Fruit fly (Drosophila melanogaster) whole organism, prepupa: Measurements from ENCODE around the gene CG17681.

ENCODE experiments used
- CG11294 ChIP-seq: fragments of 200-800 bp; sonication (Bioruptor generic); IDR thresholded peaks from 2 replicates; pipeline ENCODE4 v1.3.6; 2022; ENCODE audit warnings: missing biosample characterization, missing genetic modification characterization
- CG11902 ChIP-seq: fragments of 200-800 bp; sonication (Bioruptor generic); optimal IDR thresholded peaks from 3 replicates; lab custom pipeline; 2016; ENCODE audit warnings: missing biosample characterization, missing genetic modification characterization
- CG15336 ChIP-seq: fragments of 200-800 bp; sonication (Bioruptor generic); IDR thresholded peaks from 2 replicates; pipeline ENCODE4 v1.3.6; 2022; ENCODE audit warnings: missing biosample characterization, missing genetic modification characterization
- CG1621 ChIP-seq: fragments of 200-800 bp; sonication (Bioruptor generic); optimal IDR thresholded peaks from 3 replicates; lab custom pipeline; 2018; ENCODE audit warnings: missing biosample characterization, mild to moderate bottlenecking, missing genetic modification characterization
- CG32006 ChIP-seq: fragments of 200-800 bp; sonication (Bioruptor generic); optimal IDR thresholded peaks from 3 replicates; lab custom pipeline; 2017; ENCODE audit warnings: missing biosample characterization, mild to moderate bottlenecking, missing genetic modification characterization
- CG3919 ChIP-seq: fragments of 200-800 bp; sonication (Bioruptor generic); optimal IDR thresholded peaks from 3 replicates; lab custom pipeline; 2016; ENCODE audit warnings: missing biosample characterization, missing genetic modification characterization
- CG4318 ChIP-seq: fragments of 200-800 bp; sonication (Bioruptor generic); optimal IDR thresholded peaks from 3 replicates; lab custom pipeline; 2017; ENCODE audit warnings: missing biosample characterization, mild to moderate bottlenecking, missing genetic modification characterization
- CG6276 ChIP-seq: fragments of 200-800 bp; sonication (Bioruptor generic); optimal IDR thresholded peaks from 2 replicates; lab custom pipeline; 2017; ENCODE audit warnings: missing biosample characterization, mild to moderate bottlenecking, missing genetic modification characterization
- CG6808 ChIP-seq: fragments of 200-800 bp; sonication (Bioruptor generic); optimal IDR thresholded peaks from 3 replicates; lab custom pipeline; 2017; ENCODE audit warnings: missing biosample characterization, missing genetic modification characterization, mild to moderate bottlenecking, moderate library complexity, missing genetic modification reagents
- CG8119 ChIP-seq: fragments of 200-800 bp; sonication (Bioruptor generic); IDR thresholded peaks from 3 replicates; pipeline ENCODE4 v1.3.6; 2022; ENCODE audit warnings: missing biosample characterization, missing genetic modification characterization
- CG8319 ChIP-seq: fragments of 200-800 bp; sonication (Bioruptor generic); optimal IDR thresholded peaks from 3 replicates; lab custom pipeline; 2016; ENCODE audit warnings: missing biosample characterization, missing genetic modification characterization
- CG8632 ChIP-seq: fragments of 200-800 bp; sonication (Bioruptor generic); optimal IDR thresholded peaks from 3 replicates; lab custom pipeline; 2016; ENCODE audit warnings: missing biosample characterization, missing genetic modification characterization
- CG9139 ChIP-seq: fragments of 200-800 bp; sonication (Bioruptor generic); optimal IDR thresholded peaks from 3 replicates; lab custom pipeline; 2017; ENCODE audit warnings: missing biosample characterization, mild to moderate bottlenecking, missing genetic modification characterization
- Eip75B ChIP-seq: fragments of 200-800 bp; sonication (Bioruptor generic); optimal IDR thresholded peaks from 3 replicates; lab custom pipeline; 2016; ENCODE audit warnings: missing biosample characterization, missing genetic modification characterization
- Eip78C ChIP-seq: fragments of 200-800 bp; sonication (Bioruptor generic); peaks from one replicate; lab custom pipeline; 2016; ENCODE audit warnings: missing biosample characterization, missing genetic modification characterization
- Ets21C ChIP-seq: fragments of 200-800 bp; sonication (Bioruptor generic); optimal IDR thresholded peaks from 3 replicates; lab custom pipeline; 2016; ENCODE audit warnings: missing biosample characterization, missing genetic modification characterization
- Ets96B ChIP-seq: fragments of 200-800 bp; optimal IDR thresholded peaks from 2 replicates; lab custom pipeline; 2019; ENCODE audit warnings: missing biosample characterization, mild to moderate bottlenecking, missing genetic modification characterization, moderate library complexity
- Hr39 ChIP-seq: fragments of 200-800 bp; sonication (Bioruptor generic); optimal IDR thresholded peaks from 2 replicates; lab custom pipeline; 2016; ENCODE audit warnings: missing biosample characterization, missing genetic modification characterization
- Lpt ChIP-seq: fragments of 200-800 bp; sonication (Bioruptor generic); optimal IDR thresholded peaks from 3 replicates; lab custom pipeline; 2016; ENCODE audit warnings: missing biosample characterization, missing genetic modification characterization
- Met ChIP-seq: fragments of 200-800 bp; sonication (Bioruptor generic); optimal IDR thresholded peaks from 3 replicates; lab custom pipeline; 2016; ENCODE audit warnings: missing biosample characterization, missing genetic modification characterization
- Sox102F ChIP-seq: fragments of 200-800 bp; sonication (Bioruptor generic); optimal IDR thresholded peaks from 2 replicates; lab custom pipeline; 2016; ENCODE audit warnings: missing biosample characterization, mild to moderate bottlenecking, missing genetic modification characterization
- Sox14 ChIP-seq: fragments of 200-800 bp; sonication (Bioruptor generic); optimal IDR thresholded peaks from 3 replicates; lab custom pipeline; 2016; ENCODE audit warnings: missing biosample characterization, missing genetic modification characterization
- achi ChIP-seq: fragments of 200-800 bp; sonication (Bioruptor generic); optimal IDR thresholded peaks from 3 replicates; lab custom pipeline; 2016; ENCODE audit warnings: missing biosample characterization, missing genetic modification characterization
- cyc ChIP-seq: fragments of 200-800 bp; sonication (Bioruptor generic); optimal IDR thresholded peaks from 3 replicates; lab custom pipeline; 2016; ENCODE audit warnings: missing biosample characterization, missing genetic modification characterization
- dac ChIP-seq: fragments of 200-800 bp; sonication (Bioruptor generic); optimal IDR thresholded peaks from 2 replicates; lab custom pipeline; 2017; ENCODE audit warnings: missing biosample characterization, mild to moderate bottlenecking, missing genetic modification characterization
- dsx ChIP-seq: fragments of 200-800 bp; optimal IDR thresholded peaks from 3 replicates; lab custom pipeline; 2019; ENCODE audit warnings: missing biosample characterization, mild to moderate bottlenecking, missing genetic modification characterization, moderate library complexity; ENCODE audit not compliant: poor library complexity, severe bottlenecking
- esn ChIP-seq: fragments of 200-800 bp; sonication (Bioruptor generic); optimal IDR thresholded peaks from 2 replicates; lab custom pipeline; 2016; ENCODE audit warnings: missing biosample characterization, mild to moderate bottlenecking, missing genetic modification characterization, moderate library complexity
- fd85E ChIP-seq: fragments of 200-800 bp; sonication (Bioruptor generic); optimal IDR thresholded peaks from 3 replicates; lab custom pipeline; 2016; ENCODE audit warnings: missing biosample characterization, missing genetic modification characterization
- fkh ChIP-seq: fragments of 200-800 bp; sonication (Bioruptor generic); optimal IDR thresholded peaks from 3 replicates; lab custom pipeline; 2017; ENCODE audit warnings: missing biosample characterization, mild to moderate bottlenecking, missing genetic modification characterization, moderate library complexity
- lz ChIP-seq: fragments of 200-800 bp; sonication (Bioruptor generic); optimal IDR thresholded peaks from 3 replicates; lab custom pipeline; 2016; ENCODE audit warnings: missing biosample characterization, missing genetic modification characterization
- net ChIP-seq: fragments of 200-800 bp; sonication (Bioruptor generic); optimal IDR thresholded peaks from 3 replicates; lab custom pipeline; 2016; ENCODE audit warnings: missing biosample characterization, missing genetic modification characterization
- pdm3 ChIP-seq: fragments of 200-800 bp; sonication (Bioruptor generic); optimal IDR thresholded peaks from 3 replicates; lab custom pipeline; 2016; ENCODE audit warnings: missing biosample characterization, missing genetic modification characterization
- salr ChIP-seq, 2 experiments: fragments of 200-800 bp; sonication (Bioruptor generic); optimal IDR thresholded peaks; 3 replicates each; lab custom pipeline; 2016 to 2018; ENCODE audit warnings: missing biosample characterization in 2 of 2, missing genetic modification characterization in 2 of 2, mild to moderate bottlenecking in 1 of 2
- spab ChIP-seq: fragments of 200-800 bp; sonication (Bioruptor generic); optimal IDR thresholded peaks from 2 replicates; lab custom pipeline; 2017; ENCODE audit warnings: missing biosample characterization, mild to moderate bottlenecking, missing genetic modification characterization, missing genetic modification reagents
- svp ChIP-seq: fragments of 200-800 bp; sonication (Bioruptor generic); peaks from one replicate; lab custom pipeline; 2016; ENCODE audit warnings: missing biosample characterization, missing genetic modification characterization
- topi ChIP-seq: fragments of 200-800 bp; sonication (Bioruptor generic); optimal IDR thresholded peaks from 3 replicates; lab custom pipeline; 2016; ENCODE audit warnings: missing biosample characterization, missing genetic modification characterization
- vri ChIP-seq: fragments of 200-800 bp; sonication (Bioruptor generic); optimal IDR thresholded peaks from 3 replicates; lab custom pipeline; 2016; ENCODE audit warnings: missing biosample characterization, mild to moderate bottlenecking, missing genetic modification characterization

Gene CG17681

dm6 chr2L:18151134-18151825, 1.6 kb upstream of the CG17681 start (continued):
- TF ChIP-seq CG8632 (GFP tag; lab: Kevin White, UChicago) (no peak), dsx (GFP tag; lab: Kevin White, UChicago) (peak; percentile 51), Sox102F (GFP tag; lab: Kevin White, UChicago) (no peak), Ets96B (tag; lab: Kevin White, UChicago) (peak; percentile 3), pdm3 (GFP tag; lab: Kevin White, UChicago) (peak; percentile 56), salr (GFP tag; optimal IDR thresholded peaks at IDR 0.05; lab: Kevin White, UChicago) (peak; percentile 26 to 52), Met (GFP tag; lab: Kevin White, UChicago) (peak; percentile 70), CG9139 (GFP tag; lab: Kevin White, UChicago) (no peak), spab (GFP tag; lab: Kevin White, UChicago) (peak; percentile 21), CG32006 (GFP tag; lab: Kevin White, UChicago) (peak; percentile 81), achi (GFP tag; lab: Kevin White, UChicago) (peak; percentile 22), Lpt (no peak), dac (GFP tag; lab: Kevin White, UChicago) (peak; percentile 37), Eip78C (GFP tag; lab: Kevin White, UChicago) (peak; percentile 87), fd85E (GFP tag; lab: Kevin White, UChicago) (no peak), lz (GFP tag; lab: Kevin White, UChicago) (peak; percentile 77), CG8119 (peak; percentile 46; the same call in 1 of the 3 replicates), vri (GFP tag; lab: Kevin White, UChicago) (no peak), Ets21C (GFP tag; lab: Kevin White, UChicago) (peak; percentile 41), CG11902 (peak; percentile 55), cyc (GFP tag; lab: Kevin White, UChicago) (peak; percentile 70), topi (peak; percentile 64), esn (GFP tag; lab: Kevin White, UChicago) (peak; percentile 61), CG15336 (GFP tag; lab: Robert Waterston, UW) (peak; percentile 48; the same call in 1 of the 2 replicates), net (no peak), CG4318 (GFP tag; lab: Kevin White, UChicago) (peak; percentile 49), svp (peak; percentile 90)

- no peak for TF ChIP-seq dac (GFP tag; lab: Kevin White, UChicago)
- TF ChIP-seq Eip78C (GFP tag; lab: Kevin White, UChicago) = peak; percentile 12
- TF ChIP-seq fkh (GFP tag; lab: Kevin White, UChicago) = peak; percentile 80
Observed at dm6 chr2L:18151826-18152138, 1.1 kb upstream of the CG17681 start.

- TF ChIP-seq Hr39 = no peak
- TF ChIP-seq Sox102F (GFP tag; lab: Kevin White, UChicago) = no peak
- TF ChIP-seq Met (GFP tag; lab: Kevin White, UChicago) = no peak
- peak; percentile 72 for TF ChIP-seq Eip75B
- TF ChIP-seq esn (GFP tag; lab: Kevin White, UChicago) = no peak
- no peak for TF ChIP-seq CG6276 (GFP tag; lab: Kevin White, UChicago)
- TF ChIP-seq CG9139 (GFP tag; lab: Kevin White, UChicago) = no peak
- TF ChIP-seq Sox14 (GFP tag; lab: Kevin White, UChicago) = peak; percentile 28
- TF ChIP-seq lz (GFP tag; lab: Kevin White, UChicago) = no peak
- TF ChIP-seq achi (GFP tag; lab: Kevin White, UChicago) = no peak
- TF ChIP-seq CG32006 (GFP tag; lab: Kevin White, UChicago) = no peak
- TF ChIP-seq Ets21C (GFP tag; lab: Kevin White, UChicago) = no peak
- TF ChIP-seq Ets96B (tag; lab: Kevin White, UChicago) = no peak
- TF ChIP-seq dsx (GFP tag; lab: Kevin White, UChicago) = peak; percentile 32
- no peak for TF ChIP-seq Eip78C (GFP tag; lab: Kevin White, UChicago)
- no peak for TF ChIP-seq pdm3 (GFP tag; lab: Kevin White, UChicago)
- peak; percentile 100 for TF ChIP-seq CG1621 (tag; lab: Kevin White, UChicago)
- TF ChIP-seq CG8319 = no peak
- TF ChIP-seq CG6808 (GFP tag; lab: Kevin White, UChicago) = peak; percentile 43
- TF ChIP-seq vri (GFP tag; lab: Kevin White, UChicago) = peak; percentile 51
- peak in 1 of 2 experiments; percentile 30 for TF ChIP-seq salr (GFP tag; optimal IDR thresholded peaks at IDR 0.05; lab: Kevin White, UChicago)
- peak; percentile 56 for TF ChIP-seq CG3919 (GFP tag; lab: Kevin White, UChicago)
- peak; percentile 23; the same call in 1 of the 2 replicates for TF ChIP-seq CG11294 (GFP tag; lab: Robert Waterston, UW)
- TF ChIP-seq CG15336 (GFP tag; lab: Robert Waterston, UW) = peak; percentile 28; the same call in 1 of the 2 replicates
- TF ChIP-seq dac (GFP tag; lab: Kevin White, UChicago) = no peak
Observed at dm6 chr2L:18152172-18152639, 717 bp upstream of the CG17681 start, which contains the start of gene Socs36E. Gene Socs36E, minus strand, starts transcription at chr2L:18152417.
